Worm (Caenorhabditis elegans) whole organism, L4 larva: ENCODE measurements around the gene R07B7.10.

Source experiments
- F37D6.2 ChIP-seq: sonication (generic microtip); optimal IDR thresholded peaks from 2 replicates; lab custom pipeline; 2016; ENCODE audit warnings: mild to moderate bottlenecking, missing genetic modification characterization, missing compliant biosample characterization
- ZK546.5 ChIP-seq, 2 experiments: sonication (generic microtip); optimal IDR thresholded peaks; 2 replicates each; lab custom pipeline; 2017; ENCODE audit warnings: missing biosample characterization in 2 of 2, missing genetic modification characterization in 2 of 2
- aha-1 ChIP-seq: fragments of 150-350 bp; peaks from one replicate; lab custom pipeline; 2014; ENCODE audit warnings: missing biosample characterization, missing genetic modification characterization
- ama-1 ChIP-seq: fragments of 150-350 bp; optimal IDR thresholded peaks from 2 replicates; lab custom pipeline; 2014; ENCODE audit warnings: inconsistent platforms, mixed read lengths
- ceh-20 ChIP-seq: fragments of 200-800 bp; sonication (Bioruptor generic); IDR thresholded peaks from 2 replicates; pipeline ENCODE4 v1.3.6; 2022; ENCODE audit warnings: missing genetic modification reagents, missing genetic modification characterization, missing compliant biosample characterization
- ceh-28 ChIP-seq: fragments of 150-350 bp; optimal IDR thresholded peaks from 2 replicates; lab custom pipeline; 2014; ENCODE audit warnings: missing biosample characterization, missing genetic modification reagents, missing genetic modification characterization
- ceh-44 ChIP-seq: fragments of 200-800 bp; sonication (Bioruptor generic); IDR thresholded peaks from 2 replicates; pipeline ENCODE4 v1.3.6; 2022; ENCODE audit warnings: missing genetic modification reagents, missing genetic modification characterization, missing compliant biosample characterization
- ctbp-1 ChIP-seq: fragments of 200-800 bp; sonication (Bioruptor generic); IDR thresholded peaks from 2 replicates; pipeline ENCODE4 v1.3.6; 2022; ENCODE audit warnings: missing genetic modification reagents, missing genetic modification characterization, missing compliant biosample characterization
- dmd-8 ChIP-seq: fragments of 200-800 bp; sonication (Bioruptor generic); IDR thresholded peaks from 2 replicates; pipeline ENCODE4 v1.3.6; 2022; ENCODE audit warnings: missing genetic modification characterization, missing compliant biosample characterization
- egl-43 ChIP-seq: fragments of 200-800 bp; sonication (Bioruptor generic); IDR thresholded peaks from 2 replicates; pipeline ENCODE4 v1.3.6; 2022; ENCODE audit warnings: missing genetic modification reagents, missing genetic modification characterization, missing compliant biosample characterization
- fos-1 ChIP-seq: fragments of 150-350 bp; optimal IDR thresholded peaks from 2 replicates; lab custom pipeline; 2014; ENCODE audit warnings: missing biosample characterization, missing genetic modification characterization
- hif-1 ChIP-seq, 2 experiments: sonication (generic microtip); optimal IDR thresholded peaks; 2 replicates each; lab custom pipeline; 2016 to 2017; ENCODE audit warnings: missing compliant biosample characterization in 2 of 2, missing genetic modification characterization in 2 of 2, missing genetic modification reagents in 2 of 2, missing genotype in 2 of 2, mild to moderate bottlenecking in 1 of 2
- hlh-11 ChIP-seq: fragments of 200-800 bp; sonication (Bioruptor generic); optimal IDR thresholded peaks from 2 replicates; lab custom pipeline; 2018; ENCODE audit warnings: mild to moderate bottlenecking, missing genetic modification characterization, missing compliant biosample characterization
- hlh-30 ChIP-seq: sonication (generic microtip); optimal IDR thresholded peaks from 2 replicates; lab custom pipeline; 2017; ENCODE audit warnings: antibody characterized with exemption, mild to moderate bottlenecking, missing genetic modification characterization, missing compliant biosample characterization; ENCODE audit not compliant: insufficient read depth
- hmg-1.1 ChIP-seq: fragments of 200-800 bp; sonication (Bioruptor generic); IDR thresholded peaks from 2 replicates; pipeline ENCODE4 v1.3.6; 2022; ENCODE audit warnings: missing genetic modification reagents, missing genetic modification characterization, missing compliant biosample characterization
- lin-13 ChIP-seq: fragments of 150-350 bp; optimal IDR thresholded peaks from 2 replicates; lab custom pipeline; 2014; ENCODE audit warnings: missing biosample characterization, missing genetic modification reagents, missing genetic modification characterization
- lin-15B ChIP-seq: fragments of 150-350 bp; sonication (generic microtip); optimal IDR thresholded peaks from 3 replicates; lab custom pipeline; 2014; ENCODE audit warnings: missing biosample characterization, missing genetic modification characterization
- lin-38 ChIP-seq: fragments of 200-800 bp; sonication (Bioruptor generic); IDR thresholded peaks from 2 replicates; pipeline ENCODE4 v1.3.6; 2022; ENCODE audit warnings: missing genetic modification reagents, missing genetic modification characterization, missing compliant biosample characterization
- lin-39 ChIP-seq: fragments of 150-350 bp; optimal IDR thresholded peaks from 2 replicates; lab custom pipeline; 2014; ENCODE audit warnings: missing biosample characterization, missing genetic modification reagents, missing genetic modification characterization
- lir-3 ChIP-seq: sonication (generic microtip); optimal IDR thresholded peaks from 2 replicates; lab custom pipeline; 2016; ENCODE audit warnings: mild to moderate bottlenecking, missing genetic modification characterization, missing compliant biosample characterization
- lsy-2 ChIP-seq, 2 experiments: fragments of 150-350 bp in 1 of 2; sonication (generic microtip) in 1 of 2; optimal IDR thresholded peaks; 2 replicates each; lab custom pipeline; 2014 to 2017; ENCODE audit warnings: missing biosample characterization in 2 of 2, missing genetic modification characterization in 2 of 2
- mdl-1 ChIP-seq, 2 experiments: fragments of 150-350 bp in 1 of 2; sonication (generic microtip) in 1 of 2; optimal IDR thresholded peaks; 2 replicates each; lab custom pipeline; 2014 to 2017; ENCODE audit warnings: missing biosample characterization in 2 of 2, missing genetic modification characterization in 2 of 2
- mep-1 ChIP-seq: fragments of 150-350 bp; sonication (generic microtip); optimal IDR thresholded peaks from 3 replicates; lab custom pipeline; 2014; ENCODE audit warnings: missing biosample characterization, missing genetic modification characterization
- mes-2 ChIP-seq: sonication (generic microtip); optimal IDR thresholded peaks from 2 replicates; lab custom pipeline; 2016; ENCODE audit warnings: missing genotype, mild to moderate bottlenecking, missing genetic modification characterization, missing compliant biosample characterization; ENCODE audit not compliant: poor library complexity, severe bottlenecking
- mxl-2 ChIP-seq: fragments of 200-800 bp; sonication (Bioruptor generic); conservative IDR thresholded peaks from 2 replicates; pipeline ENCODE4 v1.3.6; 2022; ENCODE audit warnings: missing genetic modification reagents, missing genetic modification characterization, missing compliant biosample characterization
- nhr-102 ChIP-seq: sonication (generic microtip); optimal IDR thresholded peaks from 2 replicates; lab custom pipeline; 2016; ENCODE audit warnings: mild to moderate bottlenecking, missing genetic modification characterization, moderate library complexity, missing compliant biosample characterization
- nhr-25 ChIP-seq: sonication (generic microtip); optimal IDR thresholded peaks from 2 replicates; lab custom pipeline; 2017; ENCODE audit warnings: missing genetic modification characterization, mild to moderate bottlenecking, missing compliant biosample characterization, antibody characterized with exemption, moderate library complexity, borderline replicate concordance; ENCODE audit not compliant: insufficient read depth
- nhr-28 ChIP-seq: fragments of 150-350 bp; optimal IDR thresholded peaks from 2 replicates; lab custom pipeline; 2014; ENCODE audit warnings: missing biosample characterization, missing genetic modification characterization
- nhr-41 ChIP-seq: fragments of 200-800 bp; sonication (Bioruptor generic); IDR thresholded peaks from 2 replicates; pipeline ENCODE4 v1.3.6; 2022; ENCODE audit warnings: missing genetic modification reagents, missing genetic modification characterization, missing compliant biosample characterization
- nhr-42 ChIP-seq: fragments of 200-800 bp; sonication (Bioruptor generic); IDR thresholded peaks from 2 replicates; pipeline ENCODE4 v1.3.6; 2022; ENCODE audit warnings: missing genetic modification characterization, missing compliant biosample characterization
- nhr-6 ChIP-seq: fragments of 150-350 bp; optimal IDR thresholded peaks from 2 replicates; lab custom pipeline; 2014; ENCODE audit warnings: missing biosample characterization, missing genetic modification characterization
- pha-4 ChIP-seq, 2 experiments: fragments of 150-350 bp in 1 of 2; fragments of 200-800 bp in 1 of 2; sonication (Bioruptor generic) in 1 of 2; IDR thresholded peaks in 1 of 2; optimal IDR thresholded peaks in 1 of 2; 2 replicates each; pipeline versions ENCODE4 v1.3.6 to Lab custom; 2014 to 2022; ENCODE audit warnings: missing genetic modification characterization in 2 of 2, missing genetic modification reagents in 2 of 2, missing biosample characterization in 1 of 2, missing compliant biosample characterization in 1 of 2
- php-3 ChIP-seq: fragments of 200-800 bp; sonication (Bioruptor generic); IDR thresholded peaks from 2 replicates; pipeline ENCODE4 v1.3.6; 2022; ENCODE audit warnings: missing genetic modification reagents, missing genetic modification characterization, missing compliant biosample characterization
- rbr-2 ChIP-seq: sonication (generic microtip); optimal IDR thresholded peaks from 2 replicates; lab custom pipeline; 2016; ENCODE audit warnings: missing genotype, missing genetic modification characterization, missing compliant biosample characterization
- set-16 ChIP-seq: fragments of 200-800 bp; sonication (Bioruptor generic); IDR thresholded peaks from 2 replicates; pipeline ENCODE4 v1.3.6; 2022; ENCODE audit warnings: missing genetic modification reagents, missing genetic modification characterization, missing compliant biosample characterization
- skn-1 ChIP-seq: fragments of 150-350 bp; optimal IDR thresholded peaks from 2 replicates; lab custom pipeline; 2014; ENCODE audit warnings: missing biosample characterization, missing genetic modification characterization
- spr-1 ChIP-seq: sonication (generic microtip); optimal IDR thresholded peaks from 2 replicates; lab custom pipeline; 2016; ENCODE audit warnings: mild to moderate bottlenecking, missing genetic modification characterization, missing compliant biosample characterization
- unc-62 ChIP-seq, 3 experiments: fragments of 150-350 bp in 1 of 3; sonication (generic microtip); optimal IDR thresholded peaks in 2 of 3; peaks in 1 of 3; 1 replicate in 1 of 3; 2 replicates in 2 of 3; lab custom pipeline; 2014 to 2017; ENCODE audit warnings: missing biosample characterization in 3 of 3, missing genetic modification characterization in 3 of 3, missing genetic modification reagents in 3 of 3, missing genotype in 1 of 3
- zfp-3 ChIP-seq: fragments of 200-800 bp; sonication (Bioruptor generic); conservative IDR thresholded peaks from 2 replicates; pipeline ENCODE4 v1.3.6; 2022; ENCODE audit warnings: missing genetic modification reagents, missing genetic modification characterization, missing compliant biosample characterization

Gene R07B7.10

ce11 chrV:12038783-12039182 is 44.2 kb upstream of the R07B7.10 start:
- TF ChIP-seq hmg-1.1 (GFP tag; lab: Robert Waterston, UW) (peak; percentile 63), lir-3 (tag; lab: Kevin White, UChicago) (no peak), hlh-30 (tag; lab: Kevin White, UChicago) (peak; percentile 31), mes-2 (peak; percentile 51), rbr-2 (tag; lab: Kevin White, UChicago) (peak; percentile 34), mdl-1 (tag; optimal IDR thresholded peaks at IDR 0.05; lab: Kevin White, UChicago) (no peak), nhr-28 (no peak), skn-1 (tag; lab: Kevin White, UChicago) (no peak), nhr-6 (tag; lab: Kevin White, UChicago) (peak; percentile 25), ceh-20 (GFP tag; lab: Robert Waterston, UW) (no peak), set-16 (GFP tag; lab: Robert Waterston, UW) (peak; percentile 88), mxl-2 (GFP tag; lab: Robert Waterston, UW) (no peak), lin-38 (GFP tag; lab: Robert Waterston, UW) (peak; percentile 28; the same call in 1 of the 2 replicates), dmd-8 (GFP tag; lab: Robert Waterston, UW) (no peak), hlh-11 (tag; lab: Kevin White, UChicago) (no peak), ama-1 (lab: Kevin White, UChicago) (peak; percentile 45), nhr-41 (GFP tag; lab: Robert Waterston, UW) (no peak), nhr-102 (tag; lab: Kevin White, UChicago) (no peak), F37D6.2 (tag; lab: Kevin White, UChicago) (peak; percentile 9), php-3 (GFP tag; lab: Robert Waterston, UW) (no peak), zfp-3 (GFP tag; lab: Robert Waterston, UW) (no peak), aha-1 (tag; lab: Kevin White, UChicago) (no peak), lin-13 (GFP tag; lab: Kevin White, UChicago) (peak; percentile 30), ceh-28 (no peak), ceh-44 (GFP tag; lab: Robert Waterston, UW) (0 out of 2 replicates have a peak, but pooled peaks have one; percentile 2), lsy-2 (tag; optimal IDR thresholded peaks at IDR 0.05; lab: Kevin White, UChicago) (peak in 1 of 2 experiments; percentile 12), lin-15B (tag; lab: Kevin White, UChicago) (no peak), mep-1 (peak; percentile 52), nhr-42 (GFP tag; lab: Robert Waterston, UW) (no peak), egl-43 (peak; percentile 50; the same call in 1 of the 2 replicates), lin-39 (tag; lab: Kevin White, UChicago) (no peak), spr-1 (peak; percentile 18), hif-1 (tag; optimal IDR thresholded peaks at IDR 0.05; lab: Kevin White, UChicago) (peak in 1 of 2 experiments; percentile 14), nhr-25 (tag; lab: Kevin White, UChicago) (no peak), ctbp-1 (GFP tag; lab: Robert Waterston, UW) (0 out of 2 replicates have a peak, but pooled peaks have one; percentile 15)
- TF ChIP-seq, all 104 proteins: peak for 17

- peak; percentile 59 for TF ChIP-seq nhr-25 (tag; lab: Kevin White, UChicago)
- no peak for TF ChIP-seq ZK546.5 (tag; optimal IDR thresholded peaks at IDR 0.05; lab: Kevin White, UChicago)
- TF ChIP-seq nhr-6 (tag; lab: Kevin White, UChicago), result peak; percentile 63
- TF ChIP-seq aha-1 (tag; lab: Kevin White, UChicago), result no peak
- TF ChIP-seq fos-1 (tag; lab: Kevin White, UChicago), result no peak
- TF ChIP-seq unc-62 (GFP tag; optimal IDR thresholded peaks at IDR 0.05 in 1 of 2; lab: Kevin White, UChicago), result peak in 1 of 2 experiments; percentile 90
- no peak for TF ChIP-seq unc-62 (tag; optimal IDR thresholded peaks at IDR 0.05; lab: Kevin White, UChicago)
- TF ChIP-seq pha-4 (GFP tag; IDR thresholded peaks at IDR 0.05; lab: Robert Waterston, UW), result no peak
- peak; percentile 5 for TF ChIP-seq pha-4 (tag; optimal IDR thresholded peaks at IDR 0.05; lab: Kevin White, UChicago)
- TF ChIP-seq hlh-11 (tag; lab: Kevin White, UChicago), result peak; percentile 19
These were observed 43.3 kb upstream of the R07B7.10 start for ce11 chrV:12039755-12040154.
